Fruit fly (Drosophila melanogaster): ENCODE data around the gene t-cup.

DNA sequence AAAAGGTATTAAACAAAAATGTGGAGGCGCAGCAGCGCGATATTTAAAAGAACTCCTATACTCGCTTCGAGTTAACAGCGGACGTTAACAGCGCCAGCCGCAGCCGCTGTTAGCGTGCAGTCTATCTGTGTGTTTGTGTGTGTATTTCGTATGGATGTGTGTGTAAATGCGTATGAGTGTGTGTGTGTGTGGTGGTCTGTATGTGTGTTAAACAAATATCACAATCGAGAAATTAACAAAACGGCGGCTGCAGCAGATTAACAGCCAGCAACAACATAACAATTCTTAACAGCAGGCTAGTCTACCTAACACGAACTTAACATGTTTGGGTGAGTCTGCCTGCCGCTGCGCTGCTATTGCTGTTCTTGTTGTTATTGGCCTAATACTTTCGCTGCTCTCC, 39.9 kb downstream of the t-cup start:
- TF ChIP-seq Usf (GFP tag; optimal IDR thresholded peaks at IDR 0.05): no peak
- no peak for TF ChIP-seq z (GFP tag; IDR thresholded peaks at IDR 0.05)
- TF ChIP-seq CG9876 (GFP tag; optimal IDR thresholded peaks at IDR 0.05): no peak
- TF ChIP-seq CG16813 (GFP tag; IDR thresholded peaks at IDR 0.05; ENCODE audit: partially characterized antibody): no peak
- no peak for TF ChIP-seq so (GFP tag; IDR thresholded peaks at IDR 0.05)
- TF ChIP-seq insv (GFP tag; optimal IDR thresholded peaks at IDR 0.05): no peak
- no peak for TF ChIP-seq CG7839 (tag; optimal IDR thresholded peaks at IDR 0.05)
- no peak for TF ChIP-seq pum (GFP tag; optimal IDR thresholded peaks at IDR 0.05)
- TF ChIP-seq CG17328 (GFP tag; IDR thresholded peaks at IDR 0.05): no peak
- peak in 1 of 3 experiments; percentile 43 for TF ChIP-seq lola (GFP tag; optimal IDR thresholded peaks at IDR 0.05)
- no peak for TF ChIP-seq CG10462 (GFP tag; optimal IDR thresholded peaks at IDR 0.05)
- TF ChIP-seq Mrtf (GFP tag; IDR thresholded peaks at IDR 0.05): no peak
- no peak for TF ChIP-seq CG9932 (GFP tag; IDR thresholded peaks at IDR 0.05)
